Worm (Caenorhabditis elegans) whole organism, midembryonic: ENCODE data around the gene sri-42.

Source experiments
- T22C8.4 ChIP-seq: fragments of 200-800 bp; sonication (Bioruptor generic); IDR thresholded peaks from 2 replicates; pipeline ENCODE4 v1.3.6; 2022; ENCODE audit warnings: missing genetic modification characterization, missing compliant biosample characterization
- cog-1 ChIP-seq: sonication (generic microtip); optimal IDR thresholded peaks from 2 replicates; lab custom pipeline; 2016; ENCODE audit warnings: missing genetic modification characterization, missing compliant biosample characterization
- flt-1 ChIP-seq: fragments of 200-800 bp; sonication (Bioruptor generic); IDR thresholded peaks from 2 replicates; pipeline ENCODE4 v1.3.6; 2022; ENCODE audit warnings: missing genetic modification characterization, missing compliant biosample characterization
- med-1 ChIP-seq: sonication (generic microtip); optimal IDR thresholded peaks from 2 replicates; lab custom pipeline; 2017; ENCODE audit warnings: missing genetic modification characterization, mild to moderate bottlenecking, missing compliant biosample characterization, antibody characterized with exemption, missing genetic modification reagents; ENCODE audit not compliant: insufficient read depth
- ztf-29 ChIP-seq: fragments of 200-800 bp; sonication (Bioruptor generic); IDR thresholded peaks from 2 replicates; pipeline ENCODE4 v1.3.6; 2022; ENCODE audit warnings: missing genetic modification reagents, missing genetic modification characterization, missing compliant biosample characterization

ce11 chrII:3156749-3157148 lies 14.0 kb upstream of the sri-42 start, which contains the start of gene sri-33:
- TF ChIP-seq med-1 (GFP tag; lab: Kevin White, UChicago) (no peak), ztf-29 (GFP tag; lab: Robert Waterston, UW) (no peak), T22C8.4 (GFP tag; lab: Robert Waterston, UW) (no peak), flt-1 (GFP tag; lab: Robert Waterston, UW) (no peak), cog-1 (tag; lab: Kevin White, UChicago) (no peak)
